Fruit fly (Drosophila melanogaster) whole organism, embryonic: ENCODE data around the gene CG4653.

ENCODE experiments used
- Bdp1 ChIP-seq: fragments of 200-800 bp; sonication (Bioruptor generic); optimal IDR thresholded peaks from 3 replicates; lab custom pipeline; 2016; ENCODE audit warnings: missing biosample characterization, missing genetic modification characterization
- CG10267 ChIP-seq: fragments of 200-800 bp; sonication (Bioruptor generic); optimal IDR thresholded peaks from 2 replicates; lab custom pipeline; 2018; ENCODE audit warnings: missing biosample characterization, mild to moderate bottlenecking, missing genetic modification characterization, moderate library complexity
- CG10321 ChIP-seq: fragments of 200-800 bp; sonication (Bioruptor generic); IDR thresholded peaks from 2 replicates; pipeline ENCODE4 v1.3.6; 2022; ENCODE audit warnings: missing biosample characterization, missing genetic modification characterization
- CG13123 ChIP-seq: fragments of 200-800 bp; sonication (Bioruptor generic); optimal IDR thresholded peaks from 2 replicates; lab custom pipeline; 2016; ENCODE audit warnings: missing biosample characterization, missing genetic modification characterization
- CG17186 ChIP-seq: fragments of 200-800 bp; sonication (Bioruptor generic); optimal IDR thresholded peaks from 3 replicates; lab custom pipeline; 2017; ENCODE audit warnings: missing biosample characterization, missing genetic modification reagents, missing genetic modification characterization
- CG17361 ChIP-seq: fragments of 200-800 bp; sonication (Bioruptor generic); IDR thresholded peaks from 3 replicates; pipeline ENCODE4 v1.3.6; 2022; ENCODE audit warnings: missing biosample characterization, missing genetic modification characterization
- CG17568 ChIP-seq: fragments of 200-800 bp; sonication (Bioruptor generic); optimal IDR thresholded peaks from 2 replicates; lab custom pipeline; 2018; ENCODE audit warnings: missing biosample characterization, mild to moderate bottlenecking, missing genetic modification characterization, moderate library complexity
- CG1832 ChIP-seq: fragments of 200-800 bp; sonication (Bioruptor generic); optimal IDR thresholded peaks from 2 replicates; lab custom pipeline; 2017; ENCODE audit warnings: missing biosample characterization, mild to moderate bottlenecking, missing genetic modification characterization, inconsistent platforms
- CG2875 ChIP-seq: fragments of 200-800 bp; sonication (Bioruptor generic); optimal IDR thresholded peaks from 2 replicates; lab custom pipeline; 2017; ENCODE audit warnings: missing biosample characterization, mild to moderate bottlenecking, missing genetic modification characterization, missing genetic modification reagents
- CG2889 ChIP-seq: fragments of 200-800 bp; sonication (Bioruptor generic); IDR thresholded peaks from 3 replicates; pipeline ENCODE4 v1.3.6; 2022; ENCODE audit warnings: missing biosample characterization, missing genetic modification characterization
- CG31365 ChIP-seq: fragments of 200-800 bp; sonication (Bioruptor generic); optimal IDR thresholded peaks from 2 replicates; lab custom pipeline; 2018; ENCODE audit warnings: missing biosample characterization, mild to moderate bottlenecking, missing genetic modification characterization
- CG6175 ChIP-seq: fragments of 200-800 bp; sonication (Bioruptor generic); IDR thresholded peaks from 3 replicates; pipeline ENCODE4 v1.3.6; 2022; ENCODE audit warnings: missing biosample characterization, missing genetic modification characterization
- CG6654 ChIP-seq: fragments of 200-800 bp; sonication (Bioruptor generic); optimal IDR thresholded peaks from 2 replicates; lab custom pipeline; 2017; ENCODE audit warnings: missing biosample characterization, mild to moderate bottlenecking, missing genetic modification characterization
- CG8089 ChIP-seq: fragments of 200-800 bp; sonication (Bioruptor generic); optimal IDR thresholded peaks from 3 replicates; lab custom pipeline; 2016; ENCODE audit warnings: missing biosample characterization, missing genetic modification characterization
- CG8290 ChIP-seq, 3 experiments: fragments of 200-800 bp; sonication (Bioruptor generic); optimal IDR thresholded peaks; 2 replicates each; lab custom pipeline; 2016 to 2019; ENCODE audit warnings: missing biosample characterization in 3 of 3, missing genetic modification characterization in 3 of 3, mild to moderate bottlenecking in 2 of 3, moderate library complexity in 1 of 3
- CG8359 ChIP-seq: fragments of 200-800 bp; sonication (Bioruptor generic); optimal IDR thresholded peaks from 2 replicates; lab custom pipeline; 2017; ENCODE audit warnings: missing biosample characterization, mild to moderate bottlenecking, missing genetic modification characterization, borderline replicate concordance
- CG9437 ChIP-seq: fragments of 200-800 bp; sonication (Bioruptor generic); optimal IDR thresholded peaks from 2 replicates; lab custom pipeline; 2018; ENCODE audit warnings: missing biosample characterization, mild to moderate bottlenecking, missing genetic modification characterization
- CG9727 ChIP-seq: fragments of 200-800 bp; sonication (Bioruptor generic); optimal IDR thresholded peaks from 3 replicates; lab custom pipeline; 2017; ENCODE audit warnings: missing biosample characterization, mild to moderate bottlenecking, missing genetic modification characterization
- CG9932 ChIP-seq: fragments of 200-800 bp; sonication (Bioruptor generic); IDR thresholded peaks from 2 replicates; pipeline ENCODE4 v1.3.6; 2022; ENCODE audit warnings: missing biosample characterization, missing genetic modification characterization
- CHES-1-like ChIP-seq: fragments of 200-800 bp; sonication (Bioruptor generic); optimal IDR thresholded peaks from 2 replicates; lab custom pipeline; 2016; ENCODE audit warnings: missing biosample characterization, missing genetic modification characterization
- D19A ChIP-seq: fragments of 200-800 bp; optimal IDR thresholded peaks from 3 replicates; lab custom pipeline; 2019; ENCODE audit warnings: missing biosample characterization, mild to moderate bottlenecking, missing genetic modification characterization, moderate library complexity
- Dfd ChIP-seq, 2 experiments: fragments of >200 bp; optimal IDR thresholded peaks; 2 replicates each; lab custom pipeline; 2017; ENCODE audit warnings: missing biosample characterization in 2 of 2, missing genetic modification characterization in 2 of 2
- Doc2 ChIP-seq: fragments of 200-800 bp; sonication (Bioruptor generic); IDR thresholded peaks from 2 replicates; pipeline ENCODE4 v1.3.6; 2022; ENCODE audit warnings: missing biosample characterization, missing genetic modification characterization
- E2f2 ChIP-seq: fragments of 200-800 bp; sonication (Bioruptor generic); IDR thresholded peaks from 2 replicates; pipeline ENCODE4 v1.3.6; 2022; ENCODE audit warnings: missing biosample characterization, missing genetic modification characterization
- Ets65A ChIP-seq: fragments of 200-800 bp; sonication (Bioruptor generic); peaks from one replicate; lab custom pipeline; 2016; ENCODE audit warnings: missing biosample characterization, missing genetic modification characterization
- Hmx ChIP-seq: fragments of 200-800 bp; sonication (Bioruptor generic); optimal IDR thresholded peaks from 2 replicates; lab custom pipeline; 2016; ENCODE audit warnings: missing biosample characterization, missing genetic modification characterization
- Hr39 ChIP-seq: fragments of >200 bp; optimal IDR thresholded peaks from 2 replicates; lab custom pipeline; 2017
- Lhr ChIP-seq: fragments of 200-800 bp; sonication (Bioruptor generic); optimal IDR thresholded peaks from 3 replicates; lab custom pipeline; 2017; ENCODE audit warnings: mild to moderate bottlenecking, missing biosample characterization, missing genetic modification reagents, missing genetic modification characterization
- MTF-1 ChIP-seq: fragments of 200-800 bp; sonication (Bioruptor generic); optimal IDR thresholded peaks from 2 replicates; lab custom pipeline; 2018; ENCODE audit warnings: missing biosample characterization, mild to moderate bottlenecking, missing genetic modification characterization, borderline replicate concordance
- Nf-YA ChIP-seq: fragments of 200-800 bp; sonication (Bioruptor generic); IDR thresholded peaks from 2 replicates; pipeline ENCODE4 v1.3.6; 2022; ENCODE audit warnings: missing biosample characterization, missing genetic modification characterization
- Nf-YC ChIP-seq: fragments of 200-800 bp; optimal IDR thresholded peaks from 3 replicates; lab custom pipeline; 2019; ENCODE audit warnings: missing biosample characterization, mild to moderate bottlenecking, missing genetic modification characterization, moderate library complexity
- Rfx ChIP-seq: fragments of 200-800 bp; sonication (Bioruptor generic); IDR thresholded peaks from 2 replicates; pipeline ENCODE4 v1.3.6; 2022; ENCODE audit warnings: missing biosample characterization, missing genetic modification characterization
- Sin3A ChIP-seq: fragments of >200 bp; optimal IDR thresholded peaks from 2 replicates; lab custom pipeline; 2018
- Spps ChIP-seq: fragments of 200-800 bp; sonication (Bioruptor generic); optimal IDR thresholded peaks from 2 replicates; lab custom pipeline; 2018; ENCODE audit warnings: missing biosample characterization, mild to moderate bottlenecking, missing genetic modification characterization
- Trl ChIP-seq, 3 experiments: fragments of >200 bp in 2 of 3; fragments of 200-800 bp in 1 of 3; sonication (Bioruptor generic) in 1 of 3; optimal IDR thresholded peaks; 2 replicates in 1 of 3; 3 replicates in 2 of 3; lab custom pipeline; 2016 to 2017; ENCODE audit warnings: missing biosample characterization in 1 of 3, missing genetic modification characterization in 1 of 3
- ac ChIP-seq: fragments of 200-800 bp; sonication (Bioruptor generic); optimal IDR thresholded peaks from 3 replicates; lab custom pipeline; 2017; ENCODE audit warnings: missing biosample characterization, mild to moderate bottlenecking, missing genetic modification characterization
- ase ChIP-seq: fragments of 200-800 bp; sonication (Bioruptor generic); IDR thresholded peaks from 3 replicates; pipeline ENCODE4 v1.3.6; 2022; ENCODE audit warnings: missing biosample characterization, missing genetic modification characterization
- cato ChIP-seq: fragments of 200-800 bp; sonication (Bioruptor generic); optimal IDR thresholded peaks from 2 replicates; lab custom pipeline; 2016; ENCODE audit warnings: missing biosample characterization, missing genetic modification characterization, borderline replicate concordance
- chn ChIP-seq: fragments of 200-800 bp; sonication (Bioruptor generic); optimal IDR thresholded peaks from 2 replicates; lab custom pipeline; 2016; ENCODE audit warnings: missing biosample characterization, missing genetic modification characterization
- dati ChIP-seq: fragments of 200-800 bp; sonication (Bioruptor generic); IDR thresholded peaks from 2 replicates; pipeline ENCODE4 v1.3.6; 2022; ENCODE audit warnings: missing biosample characterization, missing genetic modification characterization
- exex ChIP-seq: fragments of 200-800 bp; sonication (Bioruptor generic); optimal IDR thresholded peaks from 4 replicates; lab custom pipeline; 2018; ENCODE audit warnings: missing biosample characterization, mild to moderate bottlenecking, missing genetic modification characterization, moderate library complexity
- grau ChIP-seq: fragments of 200-800 bp; optimal IDR thresholded peaks from 3 replicates; lab custom pipeline; 2019; ENCODE audit warnings: missing biosample characterization, mild to moderate bottlenecking, missing genetic modification characterization, moderate library complexity
- hth ChIP-seq: fragments of >200 bp; optimal IDR thresholded peaks from 2 replicates; lab custom pipeline; 2017; ENCODE audit warnings: inconsistent platforms
- insv ChIP-seq, 2 experiments: fragments of 200-800 bp; sonication (Bioruptor generic); optimal IDR thresholded peaks; 3 replicates each; lab custom pipeline; 2016 to 2018; ENCODE audit warnings: missing biosample characterization in 2 of 2, missing genetic modification characterization in 2 of 2
- kah ChIP-seq: fragments of 200-800 bp; sonication (Bioruptor generic); optimal IDR thresholded peaks from 2 replicates; lab custom pipeline; 2018; ENCODE audit warnings: missing biosample characterization, mild to moderate bottlenecking, missing genetic modification characterization
- nom ChIP-seq: fragments of 200-800 bp; sonication (Bioruptor generic); optimal IDR thresholded peaks from 2 replicates; lab custom pipeline; 2017; ENCODE audit warnings: missing biosample characterization, missing genetic modification characterization, mild to moderate bottlenecking, moderate library complexity, missing genetic modification reagents
- pros ChIP-seq: fragments of 200-800 bp; sonication (Bioruptor generic); optimal IDR thresholded peaks from 3 replicates; lab custom pipeline; 2019; ENCODE audit warnings: missing biosample characterization, mild to moderate bottlenecking, missing genetic modification characterization, moderate library complexity
- rib ChIP-seq: fragments of 200-800 bp; sonication (Bioruptor generic); IDR thresholded peaks from 2 replicates; pipeline ENCODE4 v1.3.6; 2022; ENCODE audit warnings: missing biosample characterization, missing genetic modification characterization
- zen ChIP-seq: fragments of 200-800 bp; sonication (Bioruptor generic); optimal IDR thresholded peaks from 3 replicates; lab custom pipeline; 2018; ENCODE audit warnings: missing biosample characterization, mild to moderate bottlenecking, missing genetic modification characterization, moderate library complexity

The CG4653 gene

DNA sequence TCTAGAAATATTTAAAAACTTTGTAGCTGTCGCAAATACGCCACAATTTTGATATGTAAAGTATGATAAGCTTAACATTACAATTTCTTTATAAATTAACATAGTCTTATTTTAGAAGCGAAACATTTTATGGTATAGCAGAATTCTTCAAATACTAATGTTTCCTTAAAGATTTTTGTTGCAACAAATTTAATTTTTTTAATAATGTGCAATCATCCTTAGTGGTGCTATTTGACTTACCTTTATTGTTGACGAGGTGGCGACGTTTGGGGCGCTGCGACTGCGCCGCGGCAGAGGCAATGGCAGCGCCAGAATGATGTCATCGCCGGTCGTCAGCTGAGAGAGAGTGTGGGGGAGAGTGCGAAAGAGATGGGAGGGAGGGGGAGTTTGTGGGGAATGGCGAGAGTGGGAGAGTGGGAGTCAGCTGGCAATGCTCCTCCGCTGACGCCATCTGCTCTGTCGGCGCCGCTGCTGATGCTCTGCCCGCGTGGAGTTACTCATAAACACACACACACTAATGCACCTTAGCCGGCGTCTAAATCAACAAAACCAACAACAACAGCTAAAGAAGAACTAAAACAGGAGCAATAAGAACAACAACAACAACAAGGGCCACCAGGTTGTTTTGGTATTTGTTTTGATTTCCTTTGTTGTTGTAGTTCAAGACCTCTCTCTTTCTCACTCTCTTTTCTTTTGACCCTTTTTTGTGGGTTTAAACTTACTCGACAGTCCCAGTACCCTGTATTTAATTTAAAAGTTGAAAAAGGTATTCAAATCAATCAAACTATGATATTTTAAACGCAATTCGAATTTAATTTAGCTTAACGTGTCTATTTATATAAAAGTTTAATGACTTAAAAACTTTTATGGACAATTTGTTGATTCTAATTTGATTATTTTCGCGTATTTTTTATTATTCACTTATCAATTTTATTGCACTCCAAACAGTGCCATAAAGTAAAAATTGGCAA is 19.6 kb downstream of the CG4653 start (continued):
- TF ChIP-seq hth (lab: Kevin White, UChicago) = no peak
- TF ChIP-seq pros (GFP tag; lab: Kevin White, UChicago) = no peak
- no peak for TF ChIP-seq Sin3A
- TF ChIP-seq Lhr (GFP tag; lab: Kevin White, UChicago) = no peak
- TF ChIP-seq Dfd (GFP tag; optimal IDR thresholded peaks at IDR 0.05; lab: Kevin White, UChicago) = no peak
- TF ChIP-seq CG8290 (GFP tag; optimal IDR thresholded peaks at IDR 0.05; lab: Kevin White, UChicago) = no peak
- peak in 1 of 2 experiments; percentile 2 for TF ChIP-seq CG8290 (tag; optimal IDR thresholded peaks at IDR 0.05; lab: Kevin White, UChicago)
- TF ChIP-seq CG8089 (GFP tag; lab: Kevin White, UChicago) = no peak
- no peak for TF ChIP-seq cato
- TF ChIP-seq CG9727 (GFP tag; lab: Kevin White, UChicago) = peak; percentile 78
- peak; percentile 17 for TF ChIP-seq CG13123 (GFP tag; lab: Kevin White, UChicago)
- TF ChIP-seq nom (GFP tag; lab: Kevin White, UChicago) = peak; percentile 90
- TF ChIP-seq CG31365 (tag; lab: Kevin White, UChicago) = no peak
- peak; percentile 72 for TF ChIP-seq CG17568
- no peak for TF ChIP-seq Hr39 (lab: Kevin White, UChicago)
- TF ChIP-seq CG9932 (GFP tag; lab: Robert Waterston, UW) = peak; percentile 66
- no peak for TF ChIP-seq CG6654 (GFP tag; lab: Kevin White, UChicago)
- no peak for TF ChIP-seq CHES-1-like
- TF ChIP-seq Hmx (GFP tag; lab: Kevin White, UChicago) = no peak
- peak; percentile 75 for TF ChIP-seq Rfx (GFP tag; lab: Robert Waterston, UW)
- no peak for TF ChIP-seq CG8359 (GFP tag; lab: Kevin White, UChicago)
- TF ChIP-seq Bdp1 = peak; percentile 19
- no peak for TF ChIP-seq CG10321 (GFP tag; lab: Robert Waterston, UW)
- peak; percentile 30 for TF ChIP-seq kah (GFP tag; lab: Kevin White, UChicago)
- TF ChIP-seq Nf-YC = peak; percentile 51
- no peak for TF ChIP-seq Nf-YA (GFP tag; lab: Robert Waterston, UW)
- TF ChIP-seq CG1832 = no peak
- TF ChIP-seq dati = no peak
- no peak for TF ChIP-seq Ets65A (GFP tag; lab: Kevin White, UChicago)
- no peak for TF ChIP-seq zen (tag; lab: Kevin White, UChicago)
- TF ChIP-seq CG6175 (GFP tag; lab: Robert Waterston, UW) = no peak
- TF ChIP-seq Trl (optimal IDR thresholded peaks at IDR 0.05; lab: Kevin White, UChicago) = peak; percentile 36 to 39
- no peak for TF ChIP-seq Trl (GFP tag; optimal IDR thresholded peaks at IDR 0.05; lab: Kevin White, UChicago)
- TF ChIP-seq exex (tag; lab: Kevin White, UChicago) = no peak
- no peak for TF ChIP-seq Doc2 (GFP tag; lab: Robert Waterston, UW)
- TF ChIP-seq ase = peak; percentile 55; the same call in 2 of the 3 replicates
- TF ChIP-seq ac (GFP tag; lab: Kevin White, UChicago) = no peak
- peak; percentile 40 for TF ChIP-seq chn (GFP tag; lab: Kevin White, UChicago)
- TF ChIP-seq D19A (tag; lab: Kevin White, UChicago) = peak; percentile 65
- peak; percentile 53; the same call in 1 of the 2 replicates for TF ChIP-seq E2f2 (GFP tag; lab: Robert Waterston, UW)
- no peak for TF ChIP-seq MTF-1 (GFP tag; lab: Kevin White, UChicago)
- TF ChIP-seq rib = 0 out of 2 replicates have a peak, but pooled peaks have one; percentile 13
- peak; percentile 43 for TF ChIP-seq CG10267
- peak; percentile 76; the same call in 2 of the 3 replicates for TF ChIP-seq CG17361
- TF ChIP-seq CG2889 (GFP tag; lab: Robert Waterston, UW) = no peak
- TF ChIP-seq insv (GFP tag; optimal IDR thresholded peaks at IDR 0.05; lab: Kevin White, UChicago) = no peak
- TF ChIP-seq CG17186 (GFP tag; lab: Kevin White, UChicago) = no peak
- peak; percentile 73 for TF ChIP-seq CG9437 (GFP tag; lab: Kevin White, UChicago)
- no peak for TF ChIP-seq Spps (tag; lab: Kevin White, UChicago)
- TF ChIP-seq grau (tag; lab: Kevin White, UChicago) = peak; percentile 89
- peak; percentile 62 for TF ChIP-seq CG2875 (GFP tag; lab: Kevin White, UChicago)
